Fruit fly (Drosophila melanogaster) whole organism, pupa: ENCODE data around the gene CG14223.

Experiments
- CG10348 ChIP-seq: fragments of 200-800 bp; sonication (Bioruptor generic); IDR thresholded peaks from 2 replicates; pipeline ENCODE4 v1.3.6; 2022; ENCODE audit warnings: missing biosample characterization, missing genetic modification characterization
- CG12605 ChIP-seq: fragments of 200-800 bp; sonication (Bioruptor generic); IDR thresholded peaks from 2 replicates; pipeline ENCODE4 v1.3.6; 2022; ENCODE audit warnings: missing biosample characterization, missing genetic modification characterization
- CG13204 ChIP-seq: fragments of 200-800 bp; sonication (Bioruptor generic); optimal IDR thresholded peaks from 2 replicates; lab custom pipeline; 2018; ENCODE audit warnings: missing biosample characterization, mild to moderate bottlenecking, missing genetic modification characterization, moderate library complexity
- CG14655 ChIP-seq: fragments of 200-800 bp; sonication (Bioruptor generic); optimal IDR thresholded peaks from 3 replicates; lab custom pipeline; 2017; ENCODE audit warnings: mild to moderate bottlenecking, missing biosample characterization, missing genetic modification reagents, missing genetic modification characterization
- CG15710 ChIP-seq: fragments of 200-800 bp; sonication (Bioruptor generic); optimal IDR thresholded peaks from 2 replicates; lab custom pipeline; 2018; ENCODE audit warnings: missing biosample characterization, mild to moderate bottlenecking, missing genetic modification characterization, moderate library complexity
- CG17806 ChIP-seq: fragments of 200-800 bp; sonication (Bioruptor generic); optimal IDR thresholded peaks from 2 replicates; lab custom pipeline; 2018; ENCODE audit warnings: missing biosample characterization, mild to moderate bottlenecking, missing genetic modification characterization, moderate library complexity
- CG32121 ChIP-seq: fragments of 200-800 bp; sonication (Bioruptor generic); IDR thresholded peaks from 2 replicates; pipeline ENCODE4 v1.3.6; 2022; ENCODE audit warnings: missing biosample characterization, missing genetic modification characterization
- CG34367 ChIP-seq: fragments of 200-800 bp; sonication (Bioruptor generic); optimal IDR thresholded peaks from 2 replicates; lab custom pipeline; 2018; ENCODE audit warnings: missing biosample characterization, mild to moderate bottlenecking, missing genetic modification characterization
- CG4496 ChIP-seq: fragments of 200-800 bp; sonication (Bioruptor generic); IDR thresholded peaks from 3 replicates; pipeline ENCODE4 v1.3.6; 2022; ENCODE audit warnings: missing biosample characterization, missing genetic modification characterization
- CG8159 ChIP-seq: fragments of 200-800 bp; sonication (Bioruptor generic); optimal IDR thresholded peaks from 3 replicates; lab custom pipeline; 2018; ENCODE audit warnings: missing biosample characterization, mild to moderate bottlenecking, missing genetic modification characterization, moderate library complexity
- CG8301 ChIP-seq: fragments of 200-800 bp; sonication (Bioruptor generic); optimal IDR thresholded peaks from 2 replicates; lab custom pipeline; 2018; ENCODE audit warnings: missing biosample characterization, mild to moderate bottlenecking, missing genetic modification characterization
- CG9948 ChIP-seq: fragments of 200-800 bp; sonication (Bioruptor generic); optimal IDR thresholded peaks from 2 replicates; lab custom pipeline; 2018; ENCODE audit warnings: missing biosample characterization, mild to moderate bottlenecking, missing genetic modification characterization, moderate library complexity
- D1 ChIP-seq: fragments of 200-800 bp; sonication (Bioruptor generic); optimal IDR thresholded peaks from 2 replicates; lab custom pipeline; 2018; ENCODE audit warnings: missing biosample characterization, mild to moderate bottlenecking, missing genetic modification characterization, moderate library complexity
- EcR ChIP-seq: fragments of 200-800 bp; sonication (Bioruptor generic); optimal IDR thresholded peaks from 3 replicates; lab custom pipeline; 2019; ENCODE audit warnings: missing biosample characterization, missing genetic modification characterization, mild to moderate bottlenecking, moderate library complexity, missing genetic modification reagents
- Ets98B ChIP-seq: fragments of 200-800 bp; sonication (Bioruptor generic); IDR thresholded peaks from 2 replicates; pipeline ENCODE4 v1.3.6; 2022; ENCODE audit warnings: missing biosample characterization, missing genetic modification characterization
- Pif1A ChIP-seq: fragments of 200-800 bp; sonication (Bioruptor generic); optimal IDR thresholded peaks from 3 replicates; lab custom pipeline; 2016; ENCODE audit warnings: missing biosample characterization, missing genetic modification characterization
- Pif1B ChIP-seq: fragments of 200-800 bp; sonication (Bioruptor generic); optimal IDR thresholded peaks from 3 replicates; lab custom pipeline; 2016; ENCODE audit warnings: missing biosample characterization, missing genetic modification characterization
- Snoo ChIP-seq: fragments of 200-800 bp; sonication (Bioruptor generic); optimal IDR thresholded peaks from 3 replicates; lab custom pipeline; 2017; ENCODE audit warnings: missing biosample characterization, mild to moderate bottlenecking, missing genetic modification characterization, inconsistent platforms
- fd96Ca ChIP-seq: fragments of 200-800 bp; sonication (Bioruptor generic); IDR thresholded peaks from 3 replicates; pipeline ENCODE4 v1.3.6; 2022; ENCODE audit warnings: missing biosample characterization, missing genetic modification characterization
- gl ChIP-seq: fragments of 200-800 bp; sonication (Bioruptor generic); optimal IDR thresholded peaks from 2 replicates; lab custom pipeline; 2018; ENCODE audit warnings: missing biosample characterization, mild to moderate bottlenecking, missing genetic modification characterization
- rn ChIP-seq: fragments of 200-800 bp; sonication (Bioruptor generic); IDR thresholded peaks from 2 replicates; pipeline ENCODE4 v1.3.6; 2022; ENCODE audit warnings: missing biosample characterization, missing genetic modification characterization

Gene CG14223

DNA sequence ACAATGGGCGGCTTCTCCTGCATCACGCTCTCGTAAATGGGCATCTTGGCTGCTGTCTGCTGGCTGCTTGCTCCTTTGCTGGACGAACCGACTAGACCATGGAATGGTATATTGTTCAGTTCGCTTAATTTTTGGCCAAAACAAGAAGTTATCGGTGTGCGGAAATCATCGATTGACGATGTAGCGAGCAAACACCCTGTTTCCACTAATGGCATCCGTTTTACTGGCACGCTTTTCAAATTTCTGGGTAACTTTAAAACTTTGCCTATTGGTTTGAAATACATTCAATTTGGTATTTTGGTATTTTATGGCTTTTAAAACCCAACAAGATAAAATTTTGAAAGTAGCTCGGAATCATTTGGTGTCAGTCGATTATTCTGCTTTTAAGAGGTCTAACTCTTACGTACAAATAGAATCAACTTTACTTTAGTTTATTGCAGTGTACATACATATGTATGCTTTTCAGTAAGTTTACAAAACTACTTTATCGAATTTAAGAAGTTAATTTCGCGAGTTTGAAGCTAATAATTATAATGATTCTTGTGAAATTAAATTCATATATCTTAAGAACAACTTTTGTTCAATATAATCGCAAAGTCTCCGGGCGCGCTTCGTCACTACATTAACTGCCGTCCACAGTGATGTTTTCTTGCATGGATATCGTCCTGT is 17.8 kb downstream of the CG14223 start, which contains the start of gene Arp10:
Arp10 (minus strand) TSS at position 304 of the 669 bp plus-strand sequence.
- 0 out of 2 replicates have a peak, but pooled peaks have one; percentile 23 for TF ChIP-seq Ets98B (GFP tag; lab: Robert Waterston, UW)
- peak; percentile 3 for TF ChIP-seq CG9948 (tag; lab: Kevin White, UChicago)
- TF ChIP-seq CG8301 (tag; lab: Kevin White, UChicago): no peak
- no peak for TF ChIP-seq EcR (GFP tag; lab: Kevin White, UChicago)
- TF ChIP-seq, all 21 proteins: peak for 2

DNA sequence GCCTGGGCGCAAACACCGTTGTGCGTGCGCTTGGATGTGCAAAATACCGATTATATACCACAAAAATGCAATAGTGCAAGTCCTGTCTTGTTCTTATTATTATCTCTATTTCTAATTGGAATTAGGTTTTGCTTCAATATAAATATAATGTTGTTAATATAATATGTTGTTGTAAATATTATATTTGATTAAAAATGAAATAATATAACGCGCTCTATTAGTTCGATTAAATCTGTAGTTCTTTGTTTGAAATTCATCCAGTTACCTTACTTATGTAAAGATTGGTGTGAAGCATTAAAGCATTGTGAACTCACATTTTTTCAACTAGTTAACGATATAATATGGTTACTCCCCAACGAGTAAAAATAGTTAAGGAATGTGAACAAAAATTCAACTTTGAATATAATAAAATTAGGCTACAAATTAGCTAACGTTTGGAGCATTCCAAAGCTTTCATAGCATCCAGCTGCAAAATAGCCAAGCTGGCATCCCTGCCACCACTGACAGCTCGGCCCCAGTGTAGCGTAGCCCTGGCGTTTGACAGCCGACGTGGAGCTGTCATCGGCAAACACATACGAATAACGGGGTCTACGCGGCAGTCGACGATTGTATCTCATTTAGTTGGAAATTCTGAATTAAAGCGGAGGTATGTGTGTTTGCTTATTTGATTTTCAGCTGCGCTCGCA is 20.8 kb downstream of the CG14223 start, which contains the start of the genes CG12237 and Sec61gamma:
CG12237 (minus strand) TSS at position 51 of the 686 bp plus-strand sequence.
Sec61gamma (plus strand) TSS at position 509 of the 686 bp plus-strand sequence.
- TF ChIP-seq D1 (tag; lab: Kevin White, UChicago) (no peak), CG34367 (peak; percentile 0), CG10348 (GFP tag; lab: Robert Waterston, UW) (no peak), CG13204 (GFP tag; lab: Kevin White, UChicago) (no peak), CG17806 (tag; lab: Kevin White, UChicago) (no peak), Ets98B (GFP tag; lab: Robert Waterston, UW) (peak; percentile 42; the same call in 1 of the 2 replicates), CG8301 (tag; lab: Kevin White, UChicago) (no peak), Snoo (tag; lab: Kevin White, UChicago) (peak; percentile 13), gl (no peak)

DNA sequence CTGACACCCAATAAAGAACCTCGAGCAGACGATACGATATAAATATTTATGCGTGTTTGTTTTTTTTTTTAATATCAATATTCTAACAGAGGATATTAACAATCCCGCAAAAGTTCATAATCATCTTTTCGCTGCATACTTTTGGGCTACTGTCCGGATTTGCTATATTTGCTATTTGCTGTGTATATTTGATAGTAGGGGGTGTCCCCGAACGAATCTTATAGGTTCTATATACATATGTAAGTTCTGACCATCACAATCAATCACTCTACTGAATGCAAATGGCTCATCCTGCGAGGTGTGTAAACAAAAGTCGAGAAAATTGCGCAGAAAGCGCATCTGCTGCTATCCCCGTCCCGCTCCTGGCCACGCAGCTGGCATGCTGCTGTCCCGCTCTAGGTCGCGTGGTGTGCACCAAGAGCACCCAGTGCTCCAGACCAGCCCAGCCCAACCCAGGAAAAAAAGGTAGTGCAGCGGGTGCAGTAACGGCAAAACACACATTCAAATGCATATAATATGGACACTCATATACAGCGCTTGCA is 23.0 kb downstream of the CG14223 start:
- TF ChIP-seq CG34367 (no peak), CG9948 (tag; lab: Kevin White, UChicago) (no peak), CG4496 (peak; percentile 31; the same call in 1 of the 3 replicates), fd96Ca (GFP tag; lab: Robert Waterston, UW) (no peak), EcR (GFP tag; lab: Kevin White, UChicago) (no peak)

DNA sequence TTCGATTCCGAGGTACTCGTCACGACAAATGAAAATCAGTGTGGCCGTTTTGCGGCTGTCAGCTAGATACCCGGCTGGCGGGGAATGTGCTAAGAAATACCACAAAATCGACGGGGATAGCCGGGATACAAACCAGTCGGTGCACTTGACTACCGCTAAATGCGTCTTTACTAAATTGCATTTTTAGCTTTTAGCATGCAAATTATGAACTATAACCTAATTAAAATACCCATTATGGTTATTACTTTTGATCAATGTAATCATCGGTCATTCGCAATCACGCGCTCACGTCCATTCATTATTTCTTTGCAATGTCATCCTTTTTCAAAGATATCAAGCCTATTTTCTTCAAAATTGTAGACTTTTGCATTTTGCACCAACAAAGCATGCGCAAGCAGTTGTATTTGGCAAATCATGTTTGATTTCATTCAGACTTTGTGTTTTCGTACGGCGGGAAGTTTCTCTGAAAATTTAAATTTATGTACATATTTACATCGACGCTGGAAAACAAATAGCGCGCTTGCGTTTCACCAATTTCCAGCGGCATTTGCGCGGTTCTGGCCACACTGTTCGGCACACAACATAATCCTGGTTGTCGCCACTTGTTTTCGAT is 25.3 kb downstream of the CG14223 start, which contains the start of gene Rcd-1:
Rcd-1 (plus strand) TSS at position 440 of the 613 bp plus-strand sequence.
- TF ChIP-seq CG12605 (GFP tag; lab: Robert Waterston, UW) (no peak), CG15710 (no peak), D1 (tag; lab: Kevin White, UChicago) (no peak), CG13204 (GFP tag; lab: Kevin White, UChicago) (no peak), CG4496 (no peak), CG14655 (GFP tag; lab: Kevin White, UChicago) (no peak)

DNA sequence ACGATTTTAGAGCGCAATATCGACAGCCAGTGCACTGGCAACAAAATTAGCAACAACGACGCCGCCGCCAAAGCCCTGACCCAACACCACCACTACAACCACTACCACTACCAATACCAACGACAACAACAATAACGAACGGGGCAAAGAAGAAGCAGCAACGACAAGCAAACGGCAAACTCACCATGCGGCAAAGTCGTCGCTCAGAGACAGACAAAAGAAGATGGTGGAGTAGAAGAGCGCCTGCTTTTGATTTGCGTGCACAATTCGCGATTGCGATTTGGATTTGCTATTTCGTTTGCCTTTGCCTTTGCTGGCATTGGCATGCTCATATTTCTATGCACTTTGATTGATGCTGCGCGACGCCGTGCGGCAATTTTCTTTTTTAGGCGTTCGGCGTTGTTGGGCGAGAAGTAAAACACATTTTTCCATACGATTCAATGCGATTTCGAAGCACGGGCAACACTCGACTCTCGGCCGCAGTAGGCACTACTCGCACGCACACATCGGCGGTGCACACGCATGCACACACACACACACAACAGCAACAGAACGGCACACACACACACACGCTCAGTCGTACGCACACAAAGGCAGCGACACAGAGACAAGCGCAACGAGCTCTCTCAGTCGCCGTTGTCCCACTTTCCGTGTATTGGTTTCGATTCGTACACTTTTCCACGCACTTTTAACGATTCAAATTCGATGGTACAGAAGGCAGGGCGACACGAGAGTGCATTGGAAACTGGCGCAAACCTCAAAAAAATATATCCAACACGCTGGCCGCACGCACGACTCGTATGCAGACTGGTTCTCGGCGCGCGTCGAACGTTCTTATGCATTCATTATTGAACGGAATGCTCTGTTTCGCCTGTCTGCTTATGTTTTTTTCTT is 26.1 kb downstream of the CG14223 start:
- TF ChIP-seq CG4496 (0 out of 3 replicates have a peak, but pooled peaks have one; percentile 24), CG32121 (peak; percentile 15; the same call in 1 of the 2 replicates), CG12605 (GFP tag; lab: Robert Waterston, UW) (no peak)

DNA sequence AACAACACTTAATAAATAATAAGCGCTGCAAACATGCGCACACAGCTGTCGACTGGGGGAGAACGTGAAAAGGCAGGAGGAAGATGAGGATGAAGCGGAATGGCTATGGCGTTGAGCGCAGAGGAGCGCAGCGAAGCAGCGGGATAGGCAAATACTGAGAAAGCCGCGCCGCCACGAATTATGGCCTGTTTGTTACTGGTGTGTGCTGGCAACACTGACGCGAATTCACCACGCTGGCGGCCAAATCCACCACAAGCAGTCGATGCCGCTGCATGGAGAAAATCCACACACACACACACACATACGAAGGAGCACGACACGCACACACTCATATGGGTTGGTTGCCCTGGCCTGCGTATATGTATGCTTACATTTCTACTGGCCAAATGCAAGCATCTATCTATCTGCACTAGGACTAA is 26.8 kb downstream of the CG14223 start:
- no peak for TF ChIP-seq CG14655 (GFP tag; lab: Kevin White, UChicago)
- no peak for TF ChIP-seq CG10348 (GFP tag; lab: Robert Waterston, UW)
- TF ChIP-seq Snoo (tag; lab: Kevin White, UChicago): no peak
- peak; percentile 39; the same call in 1 of the 3 replicates for TF ChIP-seq fd96Ca (GFP tag; lab: Robert Waterston, UW)
- no peak for TF ChIP-seq CG9948 (tag; lab: Kevin White, UChicago)
- no peak for TF ChIP-seq gl
- TF ChIP-seq Pif1A (GFP tag; lab: Kevin White, UChicago): no peak
- TF ChIP-seq CG4496: peak; percentile 67; the same call in 2 of the 3 replicates
- TF ChIP-seq rn (GFP tag; lab: Robert Waterston, UW): no peak
- peak; percentile 3 for TF ChIP-seq Pif1B (GFP tag; lab: Kevin White, UChicago)
- TF ChIP-seq CG12605 (GFP tag; lab: Robert Waterston, UW): no peak
- TF ChIP-seq CG8159 (tag; lab: Kevin White, UChicago): no peak
- no peak for TF ChIP-seq CG17806 (tag; lab: Kevin White, UChicago)
- peak; percentile 61 for TF ChIP-seq Ets98B (GFP tag; lab: Robert Waterston, UW)
- TF ChIP-seq D1 (tag; lab: Kevin White, UChicago): no peak
- no peak for TF ChIP-seq CG8301 (tag; lab: Kevin White, UChicago)
- TF ChIP-seq CG15710: no peak
- no peak for TF ChIP-seq CG32121
- peak; percentile 49 for TF ChIP-seq EcR (GFP tag; lab: Kevin White, UChicago)
- TF ChIP-seq CG13204 (GFP tag; lab: Kevin White, UChicago): peak; percentile 66
- TF ChIP-seq CG34367: no peak
